Fruit fly (Drosophila melanogaster): Measurements from ENCODE around the gene CG33229.

DNA sequence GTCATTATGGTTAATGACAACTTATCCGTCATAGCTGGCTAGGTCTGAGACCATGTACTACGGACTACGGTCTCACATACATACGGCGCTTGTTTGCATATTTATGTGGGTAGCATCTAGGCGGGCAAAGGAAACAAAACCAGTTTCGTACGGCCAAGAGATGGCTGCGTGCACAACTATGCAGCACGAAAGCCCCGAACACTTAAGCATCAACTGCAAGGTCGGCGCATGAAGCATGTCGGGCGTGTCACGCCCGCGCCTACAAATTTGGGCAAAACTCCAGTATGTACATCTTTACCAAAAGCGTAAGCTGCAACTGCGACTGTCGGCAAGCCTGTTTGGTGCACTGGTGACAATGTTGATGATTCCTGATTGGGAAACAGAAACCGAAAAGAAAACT lies 45.7 kb upstream of the CG33229 start:
- TF ChIP-seq Eip75B (GFP tag; optimal IDR thresholded peaks at IDR 0.05) (no peak), Met (GFP tag; optimal IDR thresholded peaks at IDR 0.05) (no peak), Blimp-1 (GFP tag; optimal IDR thresholded peaks at IDR 0.05) (no peak), CG3919 (GFP tag; optimal IDR thresholded peaks at IDR 0.05) (no peak)
